Fruit fly (Drosophila melanogaster) whole organism, embryonic: ENCODE data around the gene CG31141.

Experiments
- CG10274 ChIP-seq: fragments of 200-800 bp; sonication (Bioruptor generic); optimal IDR thresholded peaks from 3 replicates; lab custom pipeline; 2017; ENCODE audit warnings: missing biosample characterization, mild to moderate bottlenecking, missing genetic modification characterization
- CG11247 ChIP-seq: fragments of 200-800 bp; sonication (Bioruptor generic); IDR thresholded peaks from 2 replicates; pipeline ENCODE4 v1.3.6; 2022; ENCODE audit warnings: missing biosample characterization, missing genetic modification characterization
- CG12236 ChIP-seq: fragments of 200-800 bp; sonication (Bioruptor generic); optimal IDR thresholded peaks from 2 replicates; lab custom pipeline; 2016; ENCODE audit warnings: missing biosample characterization, missing genetic modification characterization
- CG12942 ChIP-seq: fragments of 200-800 bp; sonication (Bioruptor generic); optimal IDR thresholded peaks from 3 replicates; lab custom pipeline; 2016; ENCODE audit warnings: missing biosample characterization, missing genetic modification characterization
- CG15011 ChIP-seq: fragments of 200-800 bp; sonication (Bioruptor generic); optimal IDR thresholded peaks from 3 replicates; lab custom pipeline; 2018; ENCODE audit warnings: missing biosample characterization, mild to moderate bottlenecking, missing genetic modification characterization
- CG15269 ChIP-seq: fragments of 200-800 bp; sonication (Bioruptor generic); optimal IDR thresholded peaks from 2 replicates; lab custom pipeline; 2018; ENCODE audit warnings: missing biosample characterization, mild to moderate bottlenecking, missing genetic modification characterization, moderate library complexity
- CG1603 ChIP-seq: fragments of 200-800 bp; sonication (Bioruptor generic); optimal IDR thresholded peaks from 2 replicates; lab custom pipeline; 2019; ENCODE audit warnings: missing biosample characterization, mild to moderate bottlenecking, missing genetic modification characterization, moderate library complexity
- CG16863 ChIP-seq: fragments of 200-800 bp; sonication (Bioruptor generic); optimal IDR thresholded peaks from 3 replicates; lab custom pipeline; 2016; ENCODE audit warnings: missing biosample characterization, missing genetic modification characterization
- CG17359 ChIP-seq: fragments of 200-800 bp; sonication (Bioruptor generic); optimal IDR thresholded peaks from 3 replicates; lab custom pipeline; 2018; ENCODE audit warnings: missing biosample characterization, mild to moderate bottlenecking, missing genetic modification characterization, moderate library complexity
- CG1832 ChIP-seq: fragments of 200-800 bp; sonication (Bioruptor generic); optimal IDR thresholded peaks from 2 replicates; lab custom pipeline; 2017; ENCODE audit warnings: missing biosample characterization, mild to moderate bottlenecking, missing genetic modification characterization, inconsistent platforms
- CG30403 ChIP-seq: fragments of 200-800 bp; sonication (Bioruptor generic); optimal IDR thresholded peaks from 3 replicates; lab custom pipeline; 2016; ENCODE audit warnings: missing biosample characterization, missing genetic modification characterization
- CG31365 ChIP-seq: fragments of 200-800 bp; sonication (Bioruptor generic); optimal IDR thresholded peaks from 2 replicates; lab custom pipeline; 2018; ENCODE audit warnings: missing biosample characterization, mild to moderate bottlenecking, missing genetic modification characterization
- CG3847 ChIP-seq: fragments of 200-800 bp; sonication (Bioruptor generic); IDR thresholded peaks from 2 replicates; pipeline ENCODE4 v1.3.6; 2022; ENCODE audit warnings: missing biosample characterization, missing genetic modification characterization
- CG6272 ChIP-seq: fragments of 200-800 bp; sonication (Bioruptor generic); IDR thresholded peaks from 2 replicates; pipeline ENCODE4 v1.3.6; 2022; ENCODE audit warnings: missing biosample characterization, missing genetic modification characterization
- CG6765 ChIP-seq: fragments of 200-800 bp; sonication (Bioruptor generic); optimal IDR thresholded peaks from 3 replicates; lab custom pipeline; 2017; ENCODE audit warnings: missing biosample characterization, mild to moderate bottlenecking, missing genetic modification characterization
- CG7372 ChIP-seq: fragments of 200-800 bp; sonication (Bioruptor generic); IDR thresholded peaks from 2 replicates; pipeline ENCODE4 v1.3.6; 2022; ENCODE audit warnings: missing biosample characterization, missing genetic modification characterization
- CG9215 ChIP-seq: fragments of 200-800 bp; sonication (Bioruptor generic); IDR thresholded peaks from 2 replicates; pipeline ENCODE4 v1.3.6; 2022; ENCODE audit warnings: missing biosample characterization, missing genetic modification characterization
- CG9727 ChIP-seq: fragments of 200-800 bp; sonication (Bioruptor generic); optimal IDR thresholded peaks from 3 replicates; lab custom pipeline; 2017; ENCODE audit warnings: missing biosample characterization, mild to moderate bottlenecking, missing genetic modification characterization
- CoRest ChIP-seq: fragments of 200-800 bp; sonication (Bioruptor generic); optimal IDR thresholded peaks from 3 replicates; lab custom pipeline; 2018; ENCODE audit warnings: missing biosample characterization, mild to moderate bottlenecking, missing genetic modification characterization, moderate library complexity
- Dbx ChIP-seq: fragments of 200-800 bp; sonication (Bioruptor generic); IDR thresholded peaks from 3 replicates; pipeline ENCODE4 v1.3.6; 2022; ENCODE audit warnings: missing biosample characterization, missing genetic modification characterization
- Dek ChIP-seq: fragments of 200-800 bp; sonication (Bioruptor generic); optimal IDR thresholded peaks from 3 replicates; lab custom pipeline; 2019; ENCODE audit warnings: missing biosample characterization, mild to moderate bottlenecking, missing genetic modification characterization, moderate library complexity
- Doc3 ChIP-seq: fragments of 200-800 bp; sonication (Bioruptor generic); IDR thresholded peaks from 3 replicates; pipeline ENCODE4 v1.3.6; 2022; ENCODE audit warnings: missing biosample characterization, missing genetic modification characterization; ENCODE audit not compliant: partially characterized antibody
- HHEX ChIP-seq: fragments of 200-800 bp; sonication (Bioruptor generic); optimal IDR thresholded peaks from 3 replicates; lab custom pipeline; 2017; ENCODE audit warnings: missing biosample characterization, mild to moderate bottlenecking, missing genetic modification characterization, missing genetic modification reagents
- Hmr ChIP-seq: fragments of 200-800 bp; sonication (Bioruptor generic); optimal IDR thresholded peaks from 3 replicates; lab custom pipeline; 2017; ENCODE audit warnings: mild to moderate bottlenecking, missing biosample characterization, missing genetic modification reagents, missing genetic modification characterization
- Hr39 ChIP-seq: fragments of >200 bp; optimal IDR thresholded peaks from 2 replicates; lab custom pipeline; 2017
- Lim3 ChIP-seq: fragments of 200-800 bp; sonication (Bioruptor generic); IDR thresholded peaks from 2 replicates; pipeline ENCODE4 v1.3.6; 2022; ENCODE audit warnings: missing biosample characterization, missing genetic modification characterization
- MTF-1 ChIP-seq: fragments of 200-800 bp; sonication (Bioruptor generic); optimal IDR thresholded peaks from 2 replicates; lab custom pipeline; 2018; ENCODE audit warnings: missing biosample characterization, mild to moderate bottlenecking, missing genetic modification characterization, borderline replicate concordance
- Max ChIP-seq: fragments of 200-800 bp; sonication (Bioruptor generic); optimal IDR thresholded peaks from 2 replicates; lab custom pipeline; 2016; ENCODE audit warnings: missing biosample characterization, mild to moderate bottlenecking, missing genetic modification characterization
- Med ChIP-seq: fragments of 200-800 bp; sonication (Bioruptor generic); peaks from one replicate; lab custom pipeline; 2016; ENCODE audit warnings: missing biosample characterization, missing genetic modification characterization, mild to moderate bottlenecking, inconsistent platforms, moderate library complexity
- Nf-YB ChIP-seq: fragments of 200-800 bp; sonication (Bioruptor generic); optimal IDR thresholded peaks from 3 replicates; lab custom pipeline; 2019; ENCODE audit warnings: missing biosample characterization, mild to moderate bottlenecking, missing genetic modification characterization, moderate library complexity
- NfI ChIP-seq: fragments of 200-800 bp; sonication (Bioruptor generic); optimal IDR thresholded peaks from 3 replicates; lab custom pipeline; 2018; ENCODE audit warnings: missing biosample characterization, mild to moderate bottlenecking, missing genetic modification characterization, moderate library complexity
- bcd ChIP-seq: fragments of 200-800 bp; sonication (Bioruptor generic); optimal IDR thresholded peaks from 2 replicates; lab custom pipeline; 2017; ENCODE audit warnings: missing biosample characterization, mild to moderate bottlenecking, missing genetic modification characterization
- caup ChIP-seq: fragments of 200-800 bp; sonication (Bioruptor generic); optimal IDR thresholded peaks from 3 replicates; lab custom pipeline; 2017; ENCODE audit warnings: missing biosample characterization, mild to moderate bottlenecking, missing genetic modification characterization, moderate library complexity; ENCODE audit not compliant: severe bottlenecking
- chinmo ChIP-seq: fragments of 200-800 bp; sonication (Bioruptor generic); IDR thresholded peaks from 4 replicates; pipeline ENCODE4 v1.3.6; 2022; ENCODE audit warnings: missing biosample characterization, missing genetic modification characterization; ENCODE audit not compliant: partially characterized antibody
- her ChIP-seq: fragments of 200-800 bp; sonication (Bioruptor generic); optimal IDR thresholded peaks from 2 replicates; lab custom pipeline; 2016; ENCODE audit warnings: missing biosample characterization, missing genetic modification characterization
- lilli ChIP-seq: fragments of 200-800 bp; sonication (Bioruptor generic); optimal IDR thresholded peaks from 3 replicates; lab custom pipeline; 2016; ENCODE audit warnings: missing biosample characterization, missing genetic modification characterization
- lola ChIP-seq, 3 experiments: fragments of >200 bp in 2 of 3; fragments of 200-800 bp in 1 of 3; sonication (Bioruptor generic) in 1 of 3; optimal IDR thresholded peaks; 2 replicates each; lab custom pipeline; 2017 to 2019; ENCODE audit warnings: missing biosample characterization in 3 of 3, missing genetic modification characterization in 3 of 3, mild to moderate bottlenecking in 1 of 3, moderate library complexity in 1 of 3
- mam ChIP-seq: fragments of 200-800 bp; sonication (Bioruptor generic); optimal IDR thresholded peaks from 3 replicates; lab custom pipeline; 2016; ENCODE audit warnings: missing biosample characterization, missing genetic modification characterization
- nerfin-1 ChIP-seq: fragments of 200-800 bp; sonication (Bioruptor generic); optimal IDR thresholded peaks from 3 replicates; lab custom pipeline; 2019; ENCODE audit warnings: missing biosample characterization, mild to moderate bottlenecking, missing genetic modification characterization, moderate library complexity
- otp ChIP-seq: fragments of 200-800 bp; sonication (Bioruptor generic); IDR thresholded peaks from 3 replicates; pipeline ENCODE4, ENCODE4 v1.3.6; 2022; ENCODE audit warnings: missing biosample characterization, missing genetic modification characterization
- pros ChIP-seq: fragments of 200-800 bp; sonication (Bioruptor generic); optimal IDR thresholded peaks from 3 replicates; lab custom pipeline; 2019; ENCODE audit warnings: missing biosample characterization, mild to moderate bottlenecking, missing genetic modification characterization, moderate library complexity
- sd ChIP-seq: fragments of 200-800 bp; sonication (Bioruptor generic); optimal IDR thresholded peaks from 3 replicates; lab custom pipeline; 2018; ENCODE audit warnings: missing biosample characterization, mild to moderate bottlenecking, missing genetic modification characterization, moderate library complexity
- slbo ChIP-seq: fragments of 200-800 bp; sonication (Bioruptor generic); IDR thresholded peaks from 2 replicates; pipeline ENCODE4 v1.3.6; 2022; ENCODE audit warnings: missing biosample characterization, missing genetic modification characterization
- tna ChIP-seq: fragments of 200-800 bp; sonication (Bioruptor generic); IDR thresholded peaks from 2 replicates; pipeline ENCODE4 v1.3.6; 2022; ENCODE audit warnings: missing biosample characterization, missing genetic modification characterization; ENCODE audit not compliant: partially characterized antibody
- ttk ChIP-seq: fragments of 200-800 bp; sonication (Bioruptor generic); IDR thresholded peaks from 2 replicates; pipeline ENCODE4 v2.1.2; 2022; ENCODE audit warnings: missing biosample characterization, missing genetic modification characterization
- vvl ChIP-seq: fragments of 200-800 bp; sonication (Bioruptor generic); IDR thresholded peaks from 2 replicates; pipeline ENCODE4 v1.3.6; 2022; ENCODE audit warnings: missing biosample characterization, missing genetic modification characterization
- yki ChIP-seq: fragments of >200 bp; optimal IDR thresholded peaks from 3 replicates; lab custom pipeline; 2018
- z ChIP-seq: fragments of 200-800 bp; sonication (Bioruptor generic); IDR thresholded peaks from 3 replicates; pipeline ENCODE4 v1.3.6; 2022; ENCODE audit warnings: missing biosample characterization, missing genetic modification characterization

The CG31141 gene

dm6 chr3R:23939921-23940839 lies 17.1 kb downstream of the CG31141 start (continued):
- TF ChIP-seq CG12942: peak; percentile 77
- peak; percentile 84 for TF ChIP-seq Max (GFP tag; lab: Kevin White, UChicago)
- TF ChIP-seq chinmo (GFP tag; lab: Robert Waterston, UW): peak; percentile 87; the same call in 3 of the 4 replicates
- TF ChIP-seq yki (lab: Kevin White, UChicago): no peak
- TF ChIP-seq lilli (GFP tag; lab: Kevin White, UChicago): peak; percentile 52
- no peak for TF ChIP-seq CG1832 (GFP tag; lab: Kevin White, UChicago)
- peak; percentile 88 for TF ChIP-seq caup (GFP tag; lab: Kevin White, UChicago)
- peak; percentile 19; the same call in 1 of the 2 replicates for TF ChIP-seq CG3847
- peak; percentile 76 for TF ChIP-seq CG6765
- TF ChIP-seq bcd: peak; percentile 76
- no peak for TF ChIP-seq pros (GFP tag; lab: Kevin White, UChicago)
- TF ChIP-seq z (GFP tag; lab: Robert Waterston, UW): peak; percentile 64; the same call in 2 of the 3 replicates
- peak; percentile 56 for TF ChIP-seq slbo (GFP tag; lab: Robert Waterston, UW)
- no peak for TF ChIP-seq tna
- peak; percentile 59 for TF ChIP-seq Dek
- peak; percentile 86 for TF ChIP-seq CG9727 (GFP tag; lab: Kevin White, UChicago)
- peak; percentile 74 for TF ChIP-seq CoRest
- no peak for TF ChIP-seq Hr39 (lab: Kevin White, UChicago)
- TF ChIP-seq CG10274 (GFP tag; lab: Kevin White, UChicago): peak; percentile 63
- TF ChIP-seq CG11247 (GFP tag; lab: Robert Waterston, UW): peak; percentile 78
- TF ChIP-seq Hmr (GFP tag; lab: Kevin White, UChicago): peak; percentile 89
- TF ChIP-seq her: peak; percentile 20
- no peak for TF ChIP-seq CG9215 (GFP tag; lab: Robert Waterston, UW)
- TF ChIP-seq Nf-YB: peak; percentile 70
- peak; percentile 86 for TF ChIP-seq CG1603 (tag; lab: Kevin White, UChicago)
- TF ChIP-seq CG30403: peak; percentile 44
- TF ChIP-seq sd: peak; percentile 60
- peak; percentile 50 for TF ChIP-seq NfI (GFP tag; lab: Kevin White, UChicago)
- TF ChIP-seq HHEX (GFP tag; lab: Kevin White, UChicago): peak; percentile 88
- TF ChIP-seq CG15269 (tag; lab: Kevin White, UChicago): peak; percentile 64
- TF ChIP-seq vvl (GFP tag; lab: Robert Waterston, UW): peak; percentile 72
- TF ChIP-seq ttk (GFP tag; lab: Robert Waterston, UW): no peak
- no peak for TF ChIP-seq Lim3 (GFP tag; lab: Robert Waterston, UW)
- TF ChIP-seq CG6272: no peak
- TF ChIP-seq CG7372 (GFP tag; lab: Robert Waterston, UW): peak; percentile 38; the same call in 1 of the 2 replicates
- TF ChIP-seq CG17359: peak; percentile 93
- TF ChIP-seq MTF-1 (GFP tag; lab: Kevin White, UChicago): peak; percentile 93
- TF ChIP-seq lola (GFP tag; optimal IDR thresholded peaks at IDR 0.05; lab: Kevin White, UChicago): peak in 1 of 3 experiments; percentile 82
- TF ChIP-seq CG16863 (GFP tag; lab: Kevin White, UChicago): peak; percentile 46
- TF ChIP-seq mam (GFP tag; lab: Kevin White, UChicago): peak; percentile 29
- peak; percentile 81 for TF ChIP-seq Dbx (GFP tag; lab: Robert Waterston, UW)
- TF ChIP-seq otp (GFP tag; lab: Robert Waterston, UW): peak; percentile 92
- peak; percentile 83 for TF ChIP-seq CG12236 (GFP tag; lab: Kevin White, UChicago)
- peak; percentile 91 for TF ChIP-seq Med (GFP tag; lab: Kevin White, UChicago)
- TF ChIP-seq CG15011: peak; percentile 84
- TF ChIP-seq Doc3: no peak
- TF ChIP-seq CG31365 (tag; lab: Kevin White, UChicago): peak; percentile 76
- TF ChIP-seq nerfin-1 (tag; lab: Kevin White, UChicago): peak; percentile 82
